Fruit fly (Drosophila melanogaster): ENCODE results near the gene CG43394.

- TF ChIP-seq CTCF (optimal IDR thresholded peaks at IDR 0.05) (no peak), CG8478 (optimal IDR thresholded peaks at IDR 0.05) (no peak)
Measured at dm6 chr2L:8195722-8196323, 50.3 kb downstream of the CG43394 start.

All from S2 (cell line).